Fruit fly (Drosophila melanogaster) whole organism, embryonic: Measurements from ENCODE around the gene CG15422.
A peak's percentile ranks its signal among the peaks of the same experiment; 100 is the strongest.

ENCODE experiments used
- CG10366 ChIP-seq: fragments of 200-800 bp; sonication (Bioruptor generic); IDR thresholded peaks from 2 replicates; pipeline ENCODE4 v1.3.6; 2022; ENCODE audit warnings: missing biosample characterization, missing genetic modification characterization
- CG11504 ChIP-seq: fragments of 200-800 bp; sonication (Bioruptor generic); optimal IDR thresholded peaks from 3 replicates; lab custom pipeline; 2019; ENCODE audit warnings: missing biosample characterization, mild to moderate bottlenecking, missing genetic modification characterization, moderate library complexity
- CG12071 ChIP-seq: fragments of 200-800 bp; sonication (Bioruptor generic); optimal IDR thresholded peaks from 3 replicates; lab custom pipeline; 2018; ENCODE audit warnings: missing biosample characterization, mild to moderate bottlenecking, missing genetic modification characterization
- CG1233 ChIP-seq: fragments of 200-800 bp; sonication (Bioruptor generic); optimal IDR thresholded peaks from 4 replicates; lab custom pipeline; 2018; ENCODE audit warnings: missing biosample characterization, mild to moderate bottlenecking, missing genetic modification characterization
- CG13287 ChIP-seq: fragments of 200-800 bp; sonication (Bioruptor generic); IDR thresholded peaks from 2 replicates; pipeline ENCODE4 v1.3.6; 2022; ENCODE audit warnings: missing biosample characterization, missing genetic modification characterization; ENCODE audit not compliant: partially characterized antibody
- CG13424 ChIP-seq: fragments of 200-800 bp; sonication (Bioruptor generic); optimal IDR thresholded peaks from 2 replicates; lab custom pipeline; 2019; ENCODE audit warnings: missing biosample characterization, mild to moderate bottlenecking, missing genetic modification characterization, moderate library complexity
- CG16815 ChIP-seq: fragments of 200-800 bp; sonication (Bioruptor generic); optimal IDR thresholded peaks from 3 replicates; lab custom pipeline; 2017; ENCODE audit warnings: missing biosample characterization, mild to moderate bottlenecking, missing genetic modification characterization
- CG17328 ChIP-seq: fragments of 200-800 bp; sonication (Bioruptor generic); IDR thresholded peaks from 2 replicates; pipeline ENCODE4 v1.3.6; 2022; ENCODE audit warnings: missing biosample characterization, missing genetic modification characterization
- CG17385 ChIP-seq: fragments of 200-800 bp; sonication (Bioruptor generic); optimal IDR thresholded peaks from 3 replicates; lab custom pipeline; 2018; ENCODE audit warnings: missing biosample characterization, mild to moderate bottlenecking, missing genetic modification characterization
- CG18011 ChIP-seq: fragments of 200-800 bp; sonication (Bioruptor generic); optimal IDR thresholded peaks from 2 replicates; lab custom pipeline; 2017; ENCODE audit warnings: missing biosample characterization, missing genetic modification characterization, mild to moderate bottlenecking, moderate library complexity, missing genotype
- CG18262 ChIP-seq: fragments of 200-800 bp; optimal IDR thresholded peaks from 3 replicates; lab custom pipeline; 2019; ENCODE audit warnings: missing biosample characterization, mild to moderate bottlenecking, missing genetic modification characterization, moderate library complexity
- CG18599 ChIP-seq: fragments of 200-800 bp; sonication (Bioruptor generic); optimal IDR thresholded peaks from 3 replicates; lab custom pipeline; 2017; ENCODE audit warnings: missing biosample characterization, missing genetic modification characterization, mild to moderate bottlenecking, moderate library complexity, missing genetic modification reagents
- CG2120 ChIP-seq: fragments of 200-800 bp; sonication (Bioruptor generic); optimal IDR thresholded peaks from 3 replicates; lab custom pipeline; 2016; ENCODE audit warnings: missing biosample characterization, missing genetic modification characterization
- CG2678 ChIP-seq: fragments of 200-800 bp; sonication (Bioruptor generic); optimal IDR thresholded peaks from 3 replicates; lab custom pipeline; 2019; ENCODE audit warnings: missing biosample characterization, mild to moderate bottlenecking, missing genetic modification characterization, moderate library complexity
- CG32772 ChIP-seq: fragments of 200-800 bp; sonication (Bioruptor generic); IDR thresholded peaks from 2 replicates; pipeline ENCODE4 v1.3.6; 2022; ENCODE audit warnings: missing biosample characterization, missing genetic modification characterization
- CG3281 ChIP-seq: fragments of 200-800 bp; sonication (Bioruptor generic); optimal IDR thresholded peaks from 3 replicates; lab custom pipeline; 2017; ENCODE audit warnings: missing biosample characterization, mild to moderate bottlenecking, missing genetic modification characterization
- CG33557 ChIP-seq: fragments of 200-800 bp; sonication (Bioruptor generic); optimal IDR thresholded peaks from 2 replicates; lab custom pipeline; 2019; ENCODE audit warnings: missing biosample characterization, mild to moderate bottlenecking, missing genetic modification characterization, moderate library complexity
- CG3407 ChIP-seq: fragments of 200-800 bp; sonication (Bioruptor generic); optimal IDR thresholded peaks from 2 replicates; lab custom pipeline; 2018; ENCODE audit warnings: missing biosample characterization, mild to moderate bottlenecking, missing genetic modification characterization
- CG4424 ChIP-seq: fragments of 200-800 bp; sonication (Bioruptor generic); optimal IDR thresholded peaks from 3 replicates; lab custom pipeline; 2016; ENCODE audit warnings: missing biosample characterization, missing genetic modification characterization
- CG7271 ChIP-seq: fragments of 200-800 bp; sonication (Bioruptor generic); optimal IDR thresholded peaks from 2 replicates; lab custom pipeline; 2018; ENCODE audit warnings: missing biosample characterization, mild to moderate bottlenecking, missing genetic modification characterization, moderate library complexity
- CG7357 ChIP-seq: fragments of 200-800 bp; sonication (Bioruptor generic); IDR thresholded peaks from 3 replicates; pipeline ENCODE4 v1.3.6; 2022; ENCODE audit warnings: missing biosample characterization, missing genetic modification characterization
- CG7556 ChIP-seq: fragments of 200-800 bp; sonication (Bioruptor generic); optimal IDR thresholded peaks from 2 replicates; lab custom pipeline; 2017; ENCODE audit warnings: missing biosample characterization, mild to moderate bottlenecking, missing genetic modification characterization
- CG7839 ChIP-seq: fragments of 200-800 bp; sonication (Bioruptor generic); optimal IDR thresholded peaks from 3 replicates; lab custom pipeline; 2018; ENCODE audit warnings: missing biosample characterization, mild to moderate bottlenecking, missing genetic modification characterization, moderate library complexity
- CG8944 ChIP-seq: fragments of 200-800 bp; sonication (Bioruptor generic); optimal IDR thresholded peaks from 3 replicates; lab custom pipeline; 2016; ENCODE audit warnings: missing biosample characterization, missing genetic modification characterization
- CoRest ChIP-seq: fragments of 200-800 bp; sonication (Bioruptor generic); optimal IDR thresholded peaks from 3 replicates; lab custom pipeline; 2018; ENCODE audit warnings: missing biosample characterization, mild to moderate bottlenecking, missing genetic modification characterization, moderate library complexity
- Doc2 ChIP-seq: fragments of 200-800 bp; sonication (Bioruptor generic); IDR thresholded peaks from 2 replicates; pipeline ENCODE4 v1.3.6; 2022; ENCODE audit warnings: missing biosample characterization, missing genetic modification characterization
- Fer1 ChIP-seq: fragments of 200-800 bp; sonication (Bioruptor generic); optimal IDR thresholded peaks from 2 replicates; lab custom pipeline; 2017; ENCODE audit warnings: missing biosample characterization, mild to moderate bottlenecking, missing genetic modification characterization
- Fer2 ChIP-seq: fragments of 200-800 bp; sonication (Bioruptor generic); optimal IDR thresholded peaks from 2 replicates; lab custom pipeline; 2018; ENCODE audit warnings: missing biosample characterization, mild to moderate bottlenecking, missing genetic modification characterization, moderate library complexity
- Meics ChIP-seq: fragments of 200-800 bp; sonication (Bioruptor generic); optimal IDR thresholded peaks from 2 replicates; lab custom pipeline; 2017; ENCODE audit warnings: missing biosample characterization, mild to moderate bottlenecking, missing genetic modification characterization
- NFAT ChIP-seq: fragments of 200-800 bp; sonication (Bioruptor generic); IDR thresholded peaks from 2 replicates; pipeline ENCODE4 v1.3.6; 2022; ENCODE audit warnings: missing biosample characterization, missing genetic modification characterization
- Rfx ChIP-seq: fragments of 200-800 bp; sonication (Bioruptor generic); IDR thresholded peaks from 2 replicates; pipeline ENCODE4 v1.3.6; 2022; ENCODE audit warnings: missing biosample characterization, missing genetic modification characterization
- Side ChIP-seq: fragments of 200-800 bp; sonication (Bioruptor generic); optimal IDR thresholded peaks from 2 replicates; lab custom pipeline; 2016; ENCODE audit warnings: missing biosample characterization, missing genetic modification characterization
- Ssrp ChIP-seq: fragments of 200-800 bp; sonication (Bioruptor generic); optimal IDR thresholded peaks from 2 replicates; lab custom pipeline; 2018; ENCODE audit warnings: missing biosample characterization, mild to moderate bottlenecking, missing genetic modification characterization, moderate library complexity
- Xbp1 ChIP-seq: fragments of 200-800 bp; sonication (Bioruptor generic); optimal IDR thresholded peaks from 3 replicates; lab custom pipeline; 2016; ENCODE audit warnings: missing biosample characterization, mild to moderate bottlenecking, missing genetic modification characterization
- ap ChIP-seq: fragments of 200-800 bp; sonication (Bioruptor generic); IDR thresholded peaks from 2 replicates; pipeline ENCODE4 v1.3.6; 2022; ENCODE audit warnings: missing biosample characterization, missing genetic modification characterization
- az2 ChIP-seq: fragments of 200-800 bp; sonication (Bioruptor generic); optimal IDR thresholded peaks from 3 replicates; lab custom pipeline; 2016; ENCODE audit warnings: missing biosample characterization, missing genetic modification characterization
- croc ChIP-seq: fragments of 200-800 bp; sonication (Bioruptor generic); conservative IDR thresholded peaks from 3 replicates; pipeline ENCODE4 v1.3.6; 2022; ENCODE audit warnings: missing biosample characterization, missing genetic modification characterization
- cwo ChIP-seq: fragments of 200-800 bp; sonication (Bioruptor generic); optimal IDR thresholded peaks from 3 replicates; lab custom pipeline; 2017; ENCODE audit warnings: missing biosample characterization, missing genetic modification characterization, mild to moderate bottlenecking, moderate library complexity, missing genetic modification reagents
- fu2 ChIP-seq: fragments of 200-800 bp; sonication (Bioruptor generic); optimal IDR thresholded peaks from 2 replicates; lab custom pipeline; 2016; ENCODE audit warnings: missing biosample characterization, missing genetic modification characterization
- gcm ChIP-seq: fragments of 200-800 bp; sonication (Bioruptor generic); optimal IDR thresholded peaks from 2 replicates; lab custom pipeline; 2019; ENCODE audit warnings: missing biosample characterization, mild to moderate bottlenecking, missing genetic modification characterization, moderate library complexity
- gem ChIP-seq: fragments of 200-800 bp; sonication (Bioruptor generic); optimal IDR thresholded peaks from 2 replicates; lab custom pipeline; 2019; ENCODE audit warnings: missing biosample characterization, mild to moderate bottlenecking, missing genetic modification characterization, moderate library complexity
- grau ChIP-seq: fragments of 200-800 bp; optimal IDR thresholded peaks from 3 replicates; lab custom pipeline; 2019; ENCODE audit warnings: missing biosample characterization, mild to moderate bottlenecking, missing genetic modification characterization, moderate library complexity
- inv ChIP-seq: fragments of 200-800 bp; sonication (Bioruptor generic); IDR thresholded peaks from 2 replicates; pipeline ENCODE4 v1.3.6; 2022; ENCODE audit warnings: missing biosample characterization, missing genetic modification characterization; ENCODE audit not compliant: partially characterized antibody
- jumu ChIP-seq: fragments of 200-800 bp; sonication (Bioruptor generic); optimal IDR thresholded peaks from 3 replicates; lab custom pipeline; 2016; ENCODE audit warnings: missing biosample characterization, missing genetic modification characterization
- lab ChIP-seq: fragments of 200-800 bp; sonication (Bioruptor generic); optimal IDR thresholded peaks from 3 replicates; lab custom pipeline; 2017; ENCODE audit warnings: missing biosample characterization, missing genetic modification characterization, mild to moderate bottlenecking, moderate library complexity, missing genetic modification reagents
- mam ChIP-seq: fragments of 200-800 bp; sonication (Bioruptor generic); optimal IDR thresholded peaks from 3 replicates; lab custom pipeline; 2016; ENCODE audit warnings: missing biosample characterization, missing genetic modification characterization
- pho ChIP-seq: fragments of 200-800 bp; sonication (Bioruptor generic); optimal IDR thresholded peaks from 2 replicates; lab custom pipeline; 2016; ENCODE audit warnings: missing biosample characterization, missing genetic modification characterization
- sd ChIP-seq: fragments of 200-800 bp; sonication (Bioruptor generic); optimal IDR thresholded peaks from 3 replicates; lab custom pipeline; 2018; ENCODE audit warnings: missing biosample characterization, mild to moderate bottlenecking, missing genetic modification characterization, moderate library complexity
- sens ChIP-seq: fragments of 200-800 bp; sonication (Bioruptor generic); peaks from one replicate; lab custom pipeline; 2016; ENCODE audit warnings: missing biosample characterization, missing genetic modification characterization
- sr ChIP-seq: fragments of 200-800 bp; sonication (Bioruptor generic); IDR thresholded peaks from 3 replicates; pipeline ENCODE4 v1.3.6; 2022; ENCODE audit warnings: missing biosample characterization, missing genetic modification characterization
- tgo ChIP-seq: fragments of 200-800 bp; sonication (Bioruptor generic); IDR thresholded peaks from 3 replicates; pipeline ENCODE4 v1.3.6; 2022; ENCODE audit warnings: missing biosample characterization, missing genetic modification characterization
- vfl ChIP-seq: fragments of 200-800 bp; sonication (Bioruptor generic); optimal IDR thresholded peaks from 2 replicates; lab custom pipeline; 2016; ENCODE audit warnings: missing biosample characterization, missing genetic modification characterization

The CG15422 gene

dm6 chr2L:4012089-4012488 lies 7.3 kb downstream of the CG15422 start (continued):
- TF ChIP-seq az2 (GFP tag; lab: Kevin White, UChicago) = no peak
- TF ChIP-seq lab (GFP tag; lab: Kevin White, UChicago) = peak; percentile 27
- TF ChIP-seq CG3407 (GFP tag; lab: Kevin White, UChicago) = no peak
- TF ChIP-seq NFAT (GFP tag; lab: Robert Waterston, UW) = 0 out of 2 replicates have a peak, but pooled peaks have one; percentile 7
- TF ChIP-seq CoRest (tag; lab: Kevin White, UChicago) = peak; percentile 23
- no peak for TF ChIP-seq CG18262
- TF ChIP-seq Xbp1 = no peak
- no peak for TF ChIP-seq sr (GFP tag; lab: Robert Waterston, UW)
- TF ChIP-seq CG2678 (tag; lab: Kevin White, UChicago) = peak; percentile 37
- TF ChIP-seq croc = no peak
- no peak for TF ChIP-seq Side (GFP tag; lab: Kevin White, UChicago)
- TF ChIP-seq pho (GFP tag; lab: Kevin White, UChicago) = no peak
- no peak for TF ChIP-seq CG1233
- no peak for TF ChIP-seq fu2 (GFP tag; lab: Kevin White, UChicago)
- no peak for TF ChIP-seq vfl (GFP tag; lab: Kevin White, UChicago)
- no peak for TF ChIP-seq CG16815
- no peak for TF ChIP-seq sd (tag; lab: Kevin White, UChicago)
- no peak for TF ChIP-seq CG4424 (GFP tag; lab: Kevin White, UChicago)
- no peak for TF ChIP-seq Ssrp
- peak; percentile 8 for TF ChIP-seq mam (GFP tag; lab: Kevin White, UChicago)
- TF ChIP-seq CG11504 (tag; lab: Kevin White, UChicago) = peak; percentile 42
- peak; percentile 51 for TF ChIP-seq gem (tag; lab: Kevin White, UChicago)
- no peak for TF ChIP-seq CG12071
- no peak for TF ChIP-seq ap (GFP tag; lab: Robert Waterston, UW)
- no peak for TF ChIP-seq Fer2 (tag; lab: Kevin White, UChicago)
- TF ChIP-seq gcm (GFP tag; lab: Kevin White, UChicago) = no peak
- TF ChIP-seq Rfx = peak; percentile 65
- TF ChIP-seq CG7271 (tag; lab: Kevin White, UChicago) = no peak
- TF ChIP-seq inv = no peak
- peak; percentile 24; the same call in 1 of the 2 replicates for TF ChIP-seq CG17328 (GFP tag; lab: Robert Waterston, UW)
- no peak for TF ChIP-seq CG33557
- peak; percentile 78 for TF ChIP-seq sens (GFP tag; lab: Kevin White, UChicago)
- TF ChIP-seq Doc2 = no peak
- no peak for TF ChIP-seq CG10366

- TF ChIP-seq CG18599 (GFP tag; lab: Kevin White, UChicago) = peak; percentile 58
- peak; percentile 3 for TF ChIP-seq CG3281 (GFP tag; lab: Kevin White, UChicago)
- TF ChIP-seq Fer1 (GFP tag; lab: Kevin White, UChicago) = peak; percentile 22
- no peak for TF ChIP-seq CG8944 (GFP tag; lab: Kevin White, UChicago)
- no peak for TF ChIP-seq CG17385 (GFP tag; lab: Kevin White, UChicago)
- peak; percentile 1 for TF ChIP-seq CG13424 (tag; lab: Kevin White, UChicago)
- TF ChIP-seq grau = peak; percentile 3
- TF ChIP-seq CG18011 (GFP tag; lab: Kevin White, UChicago) = no peak
- peak; percentile 58 for TF ChIP-seq CG2120
- TF ChIP-seq jumu (GFP tag; lab: Kevin White, UChicago) = no peak
- TF ChIP-seq CG11504 (tag; lab: Kevin White, UChicago) = peak; percentile 19
- peak; percentile 57 for TF ChIP-seq sens (GFP tag; lab: Kevin White, UChicago)
- peak; percentile 43 for TF ChIP-seq CG2678 (tag; lab: Kevin White, UChicago)
- peak; percentile 17 for TF ChIP-seq cwo (GFP tag; lab: Kevin White, UChicago)
- TF ChIP-seq CG32772 (GFP tag; lab: Robert Waterston, UW) = no peak
- TF ChIP-seq CG1233 = no peak
- peak; percentile 37; the same call in 1 of the 3 replicates for TF ChIP-seq tgo (GFP tag; lab: Robert Waterston, UW)
- TF ChIP-seq CG7556 (GFP tag; lab: Kevin White, UChicago) = peak; percentile 33
- TF ChIP-seq CG7839 = peak; percentile 2
- no peak for TF ChIP-seq CG7357 (GFP tag; lab: Robert Waterston, UW)
- peak; percentile 14 for TF ChIP-seq Meics (GFP tag; lab: Kevin White, UChicago)
- TF ChIP-seq CG13287 (GFP tag; lab: Robert Waterston, UW) = no peak
Observed at dm6 chr2L:4019198-4019597, 14.4 kb downstream of the CG15422 start.
